Fruit fly (Drosophila melanogaster) whole organism, embryonic: ENCODE measurements around the gene tsl.

Experiments
- Ada2b ChIP-seq: fragments of 200-800 bp; sonication (Bioruptor generic); IDR thresholded peaks from 2 replicates; pipeline ENCODE4 v1.3.6; 2022; ENCODE audit warnings: missing biosample characterization, missing genetic modification characterization
- Blimp-1 ChIP-seq: fragments of 200-800 bp; sonication (Bioruptor generic); optimal IDR thresholded peaks from 3 replicates; lab custom pipeline; 2018; ENCODE audit warnings: missing biosample characterization, missing genetic modification characterization, mild to moderate bottlenecking, moderate library complexity, missing genetic modification reagents
- CG10209 ChIP-seq: fragments of 200-800 bp; sonication (Bioruptor generic); optimal IDR thresholded peaks from 3 replicates; lab custom pipeline; 2017; ENCODE audit warnings: missing biosample characterization, mild to moderate bottlenecking, missing genetic modification characterization, missing genetic modification reagents
- CG10979 ChIP-seq: fragments of 200-800 bp; sonication (Bioruptor generic); optimal IDR thresholded peaks from 2 replicates; lab custom pipeline; 2018; ENCODE audit warnings: missing biosample characterization, mild to moderate bottlenecking, missing genetic modification characterization, moderate library complexity
- CG1233 ChIP-seq: fragments of 200-800 bp; sonication (Bioruptor generic); optimal IDR thresholded peaks from 4 replicates; lab custom pipeline; 2018; ENCODE audit warnings: missing biosample characterization, mild to moderate bottlenecking, missing genetic modification characterization
- CG12391 ChIP-seq: fragments of 200-800 bp; sonication (Bioruptor generic); optimal IDR thresholded peaks from 3 replicates; lab custom pipeline; 2018; ENCODE audit warnings: missing biosample characterization, mild to moderate bottlenecking, missing genetic modification characterization, moderate library complexity
- CG14710 ChIP-seq: fragments of 200-800 bp; sonication (Bioruptor generic); optimal IDR thresholded peaks from 3 replicates; lab custom pipeline; 2019; ENCODE audit warnings: missing biosample characterization, mild to moderate bottlenecking, missing genetic modification characterization, moderate library complexity
- CG1602 ChIP-seq: fragments of 200-800 bp; sonication (Bioruptor generic); optimal IDR thresholded peaks from 3 replicates; lab custom pipeline; 2016; ENCODE audit warnings: missing biosample characterization, missing genetic modification characterization
- CG17361 ChIP-seq: fragments of 200-800 bp; sonication (Bioruptor generic); IDR thresholded peaks from 3 replicates; pipeline ENCODE4 v1.3.6; 2022; ENCODE audit warnings: missing biosample characterization, missing genetic modification characterization
- CG17829 ChIP-seq: fragments of 200-800 bp; optimal IDR thresholded peaks from 2 replicates; lab custom pipeline; 2019; ENCODE audit warnings: missing biosample characterization, mild to moderate bottlenecking, missing genetic modification characterization, moderate library complexity
- CG18599 ChIP-seq: fragments of 200-800 bp; sonication (Bioruptor generic); optimal IDR thresholded peaks from 3 replicates; lab custom pipeline; 2017; ENCODE audit warnings: missing biosample characterization, missing genetic modification characterization, mild to moderate bottlenecking, moderate library complexity, missing genetic modification reagents
- CG2199 ChIP-seq: fragments of 200-800 bp; sonication (Bioruptor generic); IDR thresholded peaks from 3 replicates; pipeline ENCODE4 v1.3.6; 2022; ENCODE audit warnings: missing biosample characterization, missing genetic modification characterization
- CG2678 ChIP-seq: fragments of 200-800 bp; sonication (Bioruptor generic); optimal IDR thresholded peaks from 3 replicates; lab custom pipeline; 2019; ENCODE audit warnings: missing biosample characterization, mild to moderate bottlenecking, missing genetic modification characterization, moderate library complexity
- CG2712 ChIP-seq: fragments of 200-800 bp; optimal IDR thresholded peaks from 3 replicates; lab custom pipeline; 2019; ENCODE audit warnings: missing biosample characterization, mild to moderate bottlenecking, missing genetic modification characterization, moderate library complexity
- CG4360 ChIP-seq: fragments of 200-800 bp; sonication (Bioruptor generic); IDR thresholded peaks from 2 replicates; pipeline ENCODE4 v1.3.6; 2022; ENCODE audit warnings: missing biosample characterization, missing genetic modification characterization
- CG4404 ChIP-seq: fragments of 200-800 bp; sonication (Bioruptor generic); IDR thresholded peaks from 2 replicates; pipeline ENCODE4 v1.3.6; 2022; ENCODE audit warnings: missing biosample characterization, missing genetic modification characterization
- CG4424 ChIP-seq: fragments of 200-800 bp; sonication (Bioruptor generic); optimal IDR thresholded peaks from 3 replicates; lab custom pipeline; 2016; ENCODE audit warnings: missing biosample characterization, missing genetic modification characterization
- CG5953 ChIP-seq: fragments of 200-800 bp; sonication (Bioruptor generic); IDR thresholded peaks from 2 replicates; pipeline ENCODE4 v1.3.6; 2022; ENCODE audit warnings: missing biosample characterization, missing genetic modification characterization
- CG6254 ChIP-seq: fragments of 200-800 bp; sonication (Bioruptor generic); optimal IDR thresholded peaks from 3 replicates; lab custom pipeline; 2017; ENCODE audit warnings: mild to moderate bottlenecking, missing biosample characterization, missing genetic modification reagents, missing genetic modification characterization
- CG6689 ChIP-seq: fragments of 200-800 bp; sonication (Bioruptor generic); IDR thresholded peaks from 2 replicates; pipeline ENCODE4 v1.3.6; 2022; ENCODE audit warnings: missing biosample characterization, missing genetic modification characterization
- D ChIP-seq, 2 experiments: fragments of 200-800 bp in 1 of 2; fragments of >200 bp in 1 of 2; sonication (Bioruptor generic) in 1 of 2; optimal IDR thresholded peaks; 2 replicates in 1 of 2; 3 replicates in 1 of 2; lab custom pipeline; 2017; ENCODE audit warnings: mild to moderate bottlenecking in 1 of 2, missing biosample characterization in 1 of 2, missing genetic modification characterization in 1 of 2, missing genetic modification reagents in 1 of 2
- D19A ChIP-seq: fragments of 200-800 bp; optimal IDR thresholded peaks from 3 replicates; lab custom pipeline; 2019; ENCODE audit warnings: missing biosample characterization, mild to moderate bottlenecking, missing genetic modification characterization, moderate library complexity
- Deaf1 ChIP-seq: fragments of 200-800 bp; optimal IDR thresholded peaks from 3 replicates; lab custom pipeline; 2019; ENCODE audit warnings: missing biosample characterization, mild to moderate bottlenecking, missing genetic modification characterization, moderate library complexity
- Drgx ChIP-seq: fragments of 200-800 bp; sonication (Bioruptor generic); IDR thresholded peaks from 2 replicates; pipeline ENCODE4 v1.3.6; 2022; ENCODE audit warnings: missing biosample characterization, missing genetic modification characterization
- E2f1 ChIP-seq: fragments of 200-800 bp; sonication (Bioruptor generic); IDR thresholded peaks from 2 replicates; pipeline ENCODE4 v1.3.6; 2022; ENCODE audit warnings: missing biosample characterization, missing genetic modification characterization
- Oli ChIP-seq: fragments of 200-800 bp; sonication (Bioruptor generic); optimal IDR thresholded peaks from 2 replicates; lab custom pipeline; 2018; ENCODE audit warnings: missing biosample characterization, mild to moderate bottlenecking, missing genetic modification characterization, moderate library complexity
- Rfx ChIP-seq: fragments of 200-800 bp; sonication (Bioruptor generic); IDR thresholded peaks from 2 replicates; pipeline ENCODE4 v1.3.6; 2022; ENCODE audit warnings: missing biosample characterization, missing genetic modification characterization
- bcd ChIP-seq: fragments of 200-800 bp; sonication (Bioruptor generic); optimal IDR thresholded peaks from 2 replicates; lab custom pipeline; 2017; ENCODE audit warnings: missing biosample characterization, mild to moderate bottlenecking, missing genetic modification characterization
- dmrt11E ChIP-seq: fragments of 200-800 bp; sonication (Bioruptor generic); optimal IDR thresholded peaks from 3 replicates; lab custom pipeline; 2018; ENCODE audit warnings: missing biosample characterization, mild to moderate bottlenecking, missing genetic modification characterization, moderate library complexity
- dmrt99B ChIP-seq: fragments of 200-800 bp; sonication (Bioruptor generic); optimal IDR thresholded peaks from 2 replicates; lab custom pipeline; 2018; ENCODE audit warnings: missing biosample characterization, mild to moderate bottlenecking, missing genetic modification characterization, moderate library complexity
- dysf ChIP-seq: fragments of 200-800 bp; sonication (Bioruptor generic); IDR thresholded peaks from 3 replicates; pipeline ENCODE4 v1.3.6; 2022; ENCODE audit warnings: missing biosample characterization, missing genetic modification characterization
- fu2 ChIP-seq: fragments of 200-800 bp; sonication (Bioruptor generic); optimal IDR thresholded peaks from 2 replicates; lab custom pipeline; 2016; ENCODE audit warnings: missing biosample characterization, missing genetic modification characterization
- gem ChIP-seq: fragments of 200-800 bp; sonication (Bioruptor generic); optimal IDR thresholded peaks from 2 replicates; lab custom pipeline; 2019; ENCODE audit warnings: missing biosample characterization, mild to moderate bottlenecking, missing genetic modification characterization, moderate library complexity
- grau ChIP-seq: fragments of 200-800 bp; optimal IDR thresholded peaks from 3 replicates; lab custom pipeline; 2019; ENCODE audit warnings: missing biosample characterization, mild to moderate bottlenecking, missing genetic modification characterization, moderate library complexity
- jumu ChIP-seq: fragments of 200-800 bp; sonication (Bioruptor generic); optimal IDR thresholded peaks from 3 replicates; lab custom pipeline; 2016; ENCODE audit warnings: missing biosample characterization, missing genetic modification characterization
- klu ChIP-seq: fragments of 200-800 bp; sonication (Bioruptor generic); IDR thresholded peaks from 2 replicates; pipeline ENCODE4 v1.3.6; 2022; ENCODE audit warnings: missing biosample characterization, missing genetic modification characterization
- maf-S ChIP-seq: fragments of 200-800 bp; sonication (Bioruptor generic); optimal IDR thresholded peaks from 2 replicates; lab custom pipeline; 2016; ENCODE audit warnings: missing biosample characterization, missing genetic modification characterization
- org-1 ChIP-seq: fragments of 200-800 bp; sonication (Bioruptor generic); optimal IDR thresholded peaks from 2 replicates; lab custom pipeline; 2017; ENCODE audit warnings: missing biosample characterization, missing genetic modification characterization
- row ChIP-seq: fragments of 200-800 bp; sonication (Bioruptor generic); IDR thresholded peaks from 3 replicates; pipeline ENCODE4 v1.3.6; 2022; ENCODE audit warnings: missing biosample characterization, missing genetic modification characterization
- sens ChIP-seq: fragments of 200-800 bp; sonication (Bioruptor generic); peaks from one replicate; lab custom pipeline; 2016; ENCODE audit warnings: missing biosample characterization, missing genetic modification characterization
- stwl ChIP-seq: fragments of 200-800 bp; sonication (Bioruptor generic); optimal IDR thresholded peaks from 3 replicates; lab custom pipeline; 2018; ENCODE audit warnings: missing biosample characterization, mild to moderate bottlenecking, missing genetic modification characterization, moderate library complexity
- tio ChIP-seq: fragments of 200-800 bp; sonication (Bioruptor generic); optimal IDR thresholded peaks from 2 replicates; lab custom pipeline; 2017; ENCODE audit warnings: missing biosample characterization, missing genetic modification characterization, inconsistent platforms
- twi ChIP-seq: fragments of 200-800 bp; optimal IDR thresholded peaks from 2 replicates; lab custom pipeline; 2019; ENCODE audit warnings: missing biosample characterization, mild to moderate bottlenecking, missing genetic modification characterization, moderate library complexity
- zen ChIP-seq: fragments of 200-800 bp; sonication (Bioruptor generic); optimal IDR thresholded peaks from 3 replicates; lab custom pipeline; 2018; ENCODE audit warnings: missing biosample characterization, mild to moderate bottlenecking, missing genetic modification characterization, moderate library complexity

The tsl gene

DNA sequence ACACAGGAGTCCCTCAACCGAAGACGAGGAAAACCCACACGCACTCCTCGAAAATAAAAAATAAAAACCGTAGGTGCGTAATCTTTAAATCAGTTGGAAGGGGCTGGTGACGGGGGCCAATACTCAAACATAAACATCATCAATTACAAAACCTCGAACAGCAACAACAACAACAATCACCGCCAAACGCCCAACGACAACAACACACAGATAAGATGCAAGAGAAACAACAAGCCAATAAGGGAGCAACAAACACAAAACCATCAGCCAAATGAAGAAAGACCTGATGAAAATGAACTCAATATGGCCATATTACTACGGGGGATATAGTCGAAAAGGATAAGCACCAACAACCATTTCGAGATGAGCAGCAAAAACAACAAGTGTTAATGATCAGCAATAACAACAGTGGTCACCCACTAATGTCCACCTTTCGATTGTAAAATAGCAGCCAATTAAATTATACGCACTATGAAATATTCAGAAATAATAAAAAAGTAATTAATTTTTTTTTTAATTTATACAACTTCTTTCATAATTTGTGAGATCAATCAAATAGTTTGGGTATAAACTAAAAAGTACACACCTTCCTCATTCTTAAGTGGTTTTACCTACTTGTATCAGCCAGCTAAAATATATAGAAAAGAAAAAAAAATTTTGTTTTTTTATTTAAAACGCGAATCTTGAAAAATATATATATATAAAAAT is 41.5 kb upstream of the tsl start (continued):
- TF ChIP-seq org-1 (GFP tag; lab: Kevin White, UChicago) (no peak), CG2199 (GFP tag; lab: Robert Waterston, UW) (peak; percentile 41; the same call in 1 of the 3 replicates), CG6689 (GFP tag; lab: Robert Waterston, UW) (peak; percentile 39; the same call in 1 of the 2 replicates), CG4360 (GFP tag; lab: Robert Waterston, UW) (peak; percentile 95), CG2678 (tag; lab: Kevin White, UChicago) (peak; percentile 61), CG6254 (GFP tag; lab: Kevin White, UChicago) (peak; percentile 44), CG10209 (GFP tag; lab: Kevin White, UChicago) (peak; percentile 31), dmrt99B (peak; percentile 40), gem (peak; percentile 65), klu (GFP tag; lab: Robert Waterston, UW) (peak; percentile 14; the same call in 1 of the 2 replicates), dmrt11E (peak; percentile 67), tio (GFP tag; lab: Kevin White, UChicago) (no peak), CG17361 (GFP tag; lab: Robert Waterston, UW) (peak; percentile 62; the same call in 2 of the 3 replicates), CG4404 (peak; percentile 51), D19A (tag; lab: Kevin White, UChicago) (peak; percentile 60), jumu (GFP tag; lab: Kevin White, UChicago) (no peak), D (optimal IDR thresholded peaks at IDR 0.05; lab: Kevin White, UChicago) (no peak), D (GFP tag; optimal IDR thresholded peaks at IDR 0.05; lab: Kevin White, UChicago) (peak; percentile 49), Blimp-1 (GFP tag; lab: Kevin White, UChicago) (peak; percentile 40), CG18599 (peak; percentile 11), CG12391 (tag; lab: Kevin White, UChicago) (peak; percentile 46), sens (GFP tag; lab: Kevin White, UChicago) (peak; percentile 30), Rfx (0 out of 2 replicates have a peak, but pooled peaks have one; percentile 8), maf-S (no peak), Oli (tag; lab: Kevin White, UChicago) (peak; percentile 29), zen (tag; lab: Kevin White, UChicago) (peak; percentile 30), stwl (tag; lab: Kevin White, UChicago) (peak; percentile 3), Deaf1 (tag; lab: Kevin White, UChicago) (no peak), CG1602 (GFP tag; lab: Kevin White, UChicago) (peak; percentile 13), grau (tag; lab: Kevin White, UChicago) (peak; percentile 85), row (peak; percentile 59), CG4424 (GFP tag; lab: Kevin White, UChicago) (peak; percentile 68), Ada2b (GFP tag; lab: Robert Waterston, UW) (peak; percentile 21; the same call in 1 of the 2 replicates), CG17829 (tag; lab: Kevin White, UChicago) (peak; percentile 39), CG2712 (tag; lab: Kevin White, UChicago) (peak; percentile 66), bcd (peak; percentile 33), fu2 (GFP tag; lab: Kevin White, UChicago) (no peak), Drgx (GFP tag; lab: Robert Waterston, UW) (no peak), twi (tag; lab: Kevin White, UChicago) (no peak), E2f1 (GFP tag; lab: Robert Waterston, UW) (0 out of 2 replicates have a peak, but pooled peaks have one; percentile 10), CG14710 (tag; lab: Kevin White, UChicago) (peak; percentile 76), CG5953 (GFP tag; lab: Robert Waterston, UW) (no peak), dysf (GFP tag; lab: Robert Waterston, UW) (no peak), CG1233 (GFP tag; lab: Kevin White, UChicago) (peak; percentile 41), CG10979 (tag; lab: Kevin White, UChicago) (peak; percentile 70)
